Worm (Caenorhabditis elegans) whole organism, L2 larva: ENCODE data around the gene cey-4.

Experiments
- ama-1 ChIP-seq: fragments of 150-350 bp; optimal IDR thresholded peaks from 2 replicates; lab custom pipeline; 2018; ENCODE audit warnings: inconsistent platforms
- blmp-1 ChIP-seq: sonication (generic microtip); optimal IDR thresholded peaks from 2 replicates; lab custom pipeline; 2017; ENCODE audit warnings: missing genetic modification characterization, mild to moderate bottlenecking, missing compliant biosample characterization, antibody characterized with exemption, moderate library complexity; ENCODE audit not compliant: insufficient read depth
- ceh-16 ChIP-seq: fragments of 150-350 bp; optimal IDR thresholded peaks from 2 replicates; lab custom pipeline; 2014; ENCODE audit warnings: missing biosample characterization, missing genetic modification characterization
- elt-3 ChIP-seq: sonication (generic microtip); optimal IDR thresholded peaks from 2 replicates; lab custom pipeline; 2017; ENCODE audit warnings: missing biosample characterization, missing genetic modification characterization
- fos-1 ChIP-seq: fragments of 150-350 bp; optimal IDR thresholded peaks from 2 replicates; lab custom pipeline; 2014; ENCODE audit warnings: missing biosample characterization, missing genetic modification characterization
- lsy-2 ChIP-seq, 2 experiments: fragments of 150-350 bp in 1 of 2; sonication (generic microtip) in 1 of 2; optimal IDR thresholded peaks; 2 replicates each; lab custom pipeline; 2014 to 2017; ENCODE audit warnings: missing biosample characterization in 2 of 2, missing genetic modification characterization in 2 of 2
- nhr-23 ChIP-seq: fragments of 150-350 bp; optimal IDR thresholded peaks from 2 replicates; lab custom pipeline; 2014; ENCODE audit warnings: missing biosample characterization, missing genetic modification reagents, missing genetic modification characterization
- unc-55 ChIP-seq: fragments of 150-350 bp; sonication (generic microtip); optimal IDR thresholded peaks from 3 replicates; lab custom pipeline; 2014; ENCODE audit warnings: missing biosample characterization, missing genetic modification reagents, missing genetic modification characterization
- ztf-4 ChIP-seq: fragments of 150-350 bp; optimal IDR thresholded peaks from 2 replicates; lab custom pipeline; 2014; ENCODE audit warnings: missing biosample characterization, missing genetic modification characterization

ce11 chrIII:10855398-10855880 is 13.1 kb downstream of the cey-4 start, which contains the start of gene Y39A1C.1:
- TF ChIP-seq unc-55 (GFP tag; lab: Kevin White, UChicago) = peak; percentile 36
- TF ChIP-seq nhr-23 (tag; lab: Kevin White, UChicago) = no peak
- no peak for TF ChIP-seq lsy-2 (tag; optimal IDR thresholded peaks at IDR 0.05; lab: Kevin White, UChicago)
- no peak for TF ChIP-seq blmp-1 (tag; lab: Kevin White, UChicago)
- TF ChIP-seq elt-3 = no peak
- TF ChIP-seq ztf-4 = no peak
- TF ChIP-seq ceh-16 (tag; lab: Kevin White, UChicago) = no peak
- no peak for TF ChIP-seq ama-1 (lab: Kevin White, UChicago)
- no peak for TF ChIP-seq fos-1 (tag; lab: Kevin White, UChicago)
